Worm (Caenorhabditis elegans): ENCODE data around the gene F09E5.14.
"Not testable (repeated sequence)": the region's sequence is repeated elsewhere in the genome, so short reads cannot be mapped to it uniquely, and the experiment has no call there.

The F09E5.14 gene

ce11 chrII:5351799-5352198 lies 7.1 kb upstream of the F09E5.14 start, which contains the start of gene F09E5.7:
TSS of gene F09E5.7 (plus strand) at chrII:5352099.
- no peak for TF ChIP-seq tra-1 (GFP tag; IDR thresholded peaks at IDR 0.05)
- no peak for TF ChIP-seq nhr-111 (GFP tag; optimal IDR thresholded peaks at IDR 0.05)
- TF ChIP-seq nhr-237 (tag; optimal IDR thresholded peaks at IDR 0.05): no peak
- no peak for TF ChIP-seq lin-1 (GFP tag; IDR thresholded peaks at IDR 0.05)
- TF ChIP-seq zfp-3 (GFP tag; conservative IDR thresholded peaks at IDR 0.05): no peak
- no peak for TF ChIP-seq vab-7 (GFP tag; IDR thresholded peaks at IDR 0.05)
- TF ChIP-seq lin-39 (tag; optimal IDR thresholded peaks at IDR 0.05): no peak

ce11 chrII:5350357-5350756 lies 5.7 kb upstream of the F09E5.14 start, which contains the start of gene F09E5.8:
TSS of gene F09E5.8 (plus strand) at chrII:5350669.
- TF ChIP-seq T26A8.4 (GFP tag; IDR thresholded peaks at IDR 0.05) (peak; percentile 81), ceh-20 (GFP tag; IDR thresholded peaks at IDR 0.05) (0 out of 2 replicates have a peak, but pooled peaks have one; percentile 25), lin-1 (GFP tag; IDR thresholded peaks at IDR 0.05) (0 out of 2 replicates have a peak, but pooled peaks have one; percentile 41), hmg-1.1 (GFP tag; IDR thresholded peaks at IDR 0.05) (peak; percentile 78), dmd-6 (GFP tag; IDR thresholded peaks at IDR 0.05) (peak; percentile 23; the same call in 1 of the 2 replicates), vab-7 (GFP tag; IDR thresholded peaks at IDR 0.05) (0 out of 2 replicates have a peak, but pooled peaks have one; percentile 63), pha-4 (GFP tag; IDR thresholded peaks at IDR 0.05) (peak; percentile 63; the same call in 1 of the 2 replicates), lin-38 (GFP tag; IDR thresholded peaks at IDR 0.05) (peak; percentile 82), ctbp-1 (GFP tag; IDR thresholded peaks at IDR 0.05) (0 out of 2 replicates have a peak, but pooled peaks have one; percentile 39)
- TF ChIP-seq pha-4 (tag; optimal IDR thresholded peaks at IDR 0.05): not testable (repeated sequence)

ce11 chrII:5346350-5346749 lies 1.7 kb upstream of the F09E5.14 start:
- TF ChIP-seq daf-16 (GFP tag; optimal IDR thresholded peaks at IDR 0.05); pha-4 (tag; optimal IDR thresholded peaks at IDR 0.05): not testable (repeated sequence)
- TF ChIP-seq daf-16 (tag; optimal IDR thresholded peaks at IDR 0.05) (peak; percentile 6), lin-38 (GFP tag; IDR thresholded peaks at IDR 0.05) (peak; percentile 99), nhr-42 (GFP tag; IDR thresholded peaks at IDR 0.05) (peak; percentile 92), vab-7 (GFP tag; IDR thresholded peaks at IDR 0.05) (peak; percentile 90), dmd-6 (GFP tag; IDR thresholded peaks at IDR 0.05) (peak; percentile 90), dmd-9 (GFP tag; IDR thresholded peaks at IDR 0.05) (peak; percentile 85; the same call in 1 of the 2 replicates), D1046.2 (GFP tag; IDR thresholded peaks at IDR 0.05) (peak; percentile 83; the same call in 1 of the 2 replicates), tra-1 (GFP tag; IDR thresholded peaks at IDR 0.05) (peak; percentile 88), arid-1 (GFP tag; conservative IDR thresholded peaks at IDR 0.05) (peak; percentile 84), set-16 (GFP tag; IDR thresholded peaks at IDR 0.05) (peak; percentile 65; the same call in 1 of the 2 replicates), mes-2 (tag; optimal IDR thresholded peaks at IDR 0.05; ENCODE audit: poor library complexity, severe bottlenecking) (peak; percentile 85), T26A8.4 (GFP tag; IDR thresholded peaks at IDR 0.05) (peak; percentile 97), pha-4 (GFP tag; IDR thresholded peaks at IDR 0.05) (peak; percentile 93), lin-29 (GFP tag; IDR thresholded peaks at IDR 0.05) (peak; percentile 83), hlh-11 (tag; optimal IDR thresholded peaks at IDR 0.05) (peak; percentile 39), ZK337.2 (GFP tag; IDR thresholded peaks at IDR 0.05) (peak; percentile 21; the same call in 1 of the 2 replicates), T20F7.1 (GFP tag; optimal IDR thresholded peaks at IDR 0.05) (peak; percentile 25), zfp-3 (GFP tag; conservative IDR thresholded peaks at IDR 0.05) (peak; percentile 89), hif-1 (tag; optimal IDR thresholded peaks at IDR 0.05) (peak in 1 of 2 experiments; percentile 12), egl-43 (GFP tag; IDR thresholded peaks at IDR 0.05) (peak; percentile 91), duxl-1 (tag; optimal IDR thresholded peaks at IDR 0.05; ENCODE audit: poor library complexity) (peak; percentile 43), unc-130 (GFP tag; optimal IDR thresholded peaks at IDR 0.05) (peak; percentile 15), lin-1 (GFP tag; IDR thresholded peaks at IDR 0.05) (peak; percentile 88), nhr-28 (tag; optimal IDR thresholded peaks at IDR 0.05) (peak; percentile 48), Y48G9A.11 (GFP tag; IDR thresholded peaks at IDR 0.05) (peak; percentile 86), dpl-1 (GFP tag; optimal IDR thresholded peaks at IDR 0.05) (peak; percentile 78), mep-1 (tag; optimal IDR thresholded peaks at IDR 0.05) (peak; percentile 58), aha-1 (tag) (peak; percentile 63), ctbp-1 (GFP tag; IDR thresholded peaks at IDR 0.05) (peak; percentile 95), hlh-30 (tag; optimal IDR thresholded peaks at IDR 0.05; ENCODE audit: insufficient read depth) (peak; percentile 8), daf-19 (GFP tag; conservative IDR thresholded peaks at IDR 0.05) (peak; percentile 46; the same call in 1 of the 2 replicates), nhr-77 (tag; optimal IDR thresholded peaks at IDR 0.05) (peak; percentile 27), lsy-2 (tag; optimal IDR thresholded peaks at IDR 0.05) (peak; percentile 26 to 73), hmg-1.1 (GFP tag; IDR thresholded peaks at IDR 0.05) (peak; percentile 94), ceh-20 (GFP tag; IDR thresholded peaks at IDR 0.05) (peak; percentile 93), saeg-2 (GFP tag; IDR thresholded peaks at IDR 0.05) (peak; percentile 90), nhr-6 (tag; optimal IDR thresholded peaks at IDR 0.05) (peak; percentile 41), mdt-29 (GFP tag; IDR thresholded peaks at IDR 0.05) (peak; percentile 67; the same call in 1 of the 2 replicates)

Data from whole organism, L4 larva.